Fruit fly (Drosophila melanogaster) whole organism, embryonic: Measurements from ENCODE around the gene Gart.

Experiments
- Adf1 ChIP-seq: fragments of 200-800 bp; sonication (Bioruptor generic); IDR thresholded peaks from 2 replicates; pipeline ENCODE4 v1.3.6; 2022; ENCODE audit warnings: missing biosample characterization, missing genetic modification characterization
- Antp ChIP-seq: fragments of 200-800 bp; sonication (Bioruptor generic); optimal IDR thresholded peaks from 3 replicates; lab custom pipeline; 2016; ENCODE audit warnings: missing biosample characterization, missing genetic modification characterization
- Atf6 ChIP-seq: fragments of 200-800 bp; sonication (Bioruptor generic); IDR thresholded peaks from 2 replicates; pipeline ENCODE4 v1.3.6; 2022; ENCODE audit warnings: missing biosample characterization, missing genetic modification characterization
- BEAF-32 ChIP-seq: fragments of 200-800 bp; sonication (Bioruptor generic); optimal IDR thresholded peaks from 3 replicates; lab custom pipeline; 2017; ENCODE audit warnings: missing biosample characterization, missing genetic modification characterization, mild to moderate bottlenecking, moderate library complexity, missing genetic modification reagents
- CG11085 ChIP-seq: fragments of 200-800 bp; sonication (Bioruptor generic); IDR thresholded peaks from 2 replicates; pipeline ENCODE4 v1.3.6; 2022; ENCODE audit warnings: missing biosample characterization, missing genetic modification characterization
- CG11398 ChIP-seq: fragments of 200-800 bp; sonication (Bioruptor generic); optimal IDR thresholded peaks from 2 replicates; lab custom pipeline; 2016; ENCODE audit warnings: missing biosample characterization, missing genetic modification characterization
- CG11696 ChIP-seq: fragments of 200-800 bp; sonication (Bioruptor generic); IDR thresholded peaks from 2 replicates; pipeline ENCODE4 v1.3.6; 2022; ENCODE audit warnings: missing biosample characterization, missing genetic modification characterization
- CG12769 ChIP-seq: fragments of 200-800 bp; sonication (Bioruptor generic); optimal IDR thresholded peaks from 2 replicates; lab custom pipeline; 2019; ENCODE audit warnings: missing biosample characterization, mild to moderate bottlenecking, missing genetic modification characterization, moderate library complexity
- CG13296 ChIP-seq: fragments of 200-800 bp; sonication (Bioruptor generic); optimal IDR thresholded peaks from 3 replicates; lab custom pipeline; 2018; ENCODE audit warnings: missing biosample characterization, mild to moderate bottlenecking, missing genetic modification characterization
- CG14860 ChIP-seq: fragments of 200-800 bp; sonication (Bioruptor generic); IDR thresholded peaks from 3 replicates; pipeline ENCODE4 v1.3.6; 2022; ENCODE audit warnings: missing biosample characterization, missing genetic modification characterization; ENCODE audit not compliant: partially characterized antibody
- CG14965 ChIP-seq: fragments of 200-800 bp; sonication (Bioruptor generic); optimal IDR thresholded peaks from 2 replicates; lab custom pipeline; 2016; ENCODE audit warnings: missing biosample characterization, missing genetic modification characterization, borderline replicate concordance
- CG16813 ChIP-seq: fragments of 200-800 bp; sonication (Bioruptor generic); IDR thresholded peaks from 3 replicates; pipeline ENCODE4 v1.3.6; 2022; ENCODE audit warnings: missing biosample characterization, missing genetic modification characterization; ENCODE audit not compliant: partially characterized antibody
- CG17912 ChIP-seq: fragments of 200-800 bp; sonication (Bioruptor generic); optimal IDR thresholded peaks from 2 replicates; lab custom pipeline; 2018; ENCODE audit warnings: missing biosample characterization, mild to moderate bottlenecking, missing genetic modification characterization
- CG2116 ChIP-seq: fragments of 200-800 bp; sonication (Bioruptor generic); optimal IDR thresholded peaks from 3 replicates; lab custom pipeline; 2018; ENCODE audit warnings: missing biosample characterization, mild to moderate bottlenecking, missing genetic modification characterization
- CG2120 ChIP-seq: fragments of 200-800 bp; sonication (Bioruptor generic); optimal IDR thresholded peaks from 3 replicates; lab custom pipeline; 2016; ENCODE audit warnings: missing biosample characterization, missing genetic modification characterization
- CG33557 ChIP-seq: fragments of 200-800 bp; sonication (Bioruptor generic); optimal IDR thresholded peaks from 2 replicates; lab custom pipeline; 2019; ENCODE audit warnings: missing biosample characterization, mild to moderate bottlenecking, missing genetic modification characterization, moderate library complexity
- CG34224 ChIP-seq: fragments of 200-800 bp; sonication (Bioruptor generic); IDR thresholded peaks from 3 replicates; pipeline ENCODE4 v1.3.6; 2022; ENCODE audit warnings: missing biosample characterization, missing genetic modification characterization; ENCODE audit not compliant: partially characterized antibody
- CG4730 ChIP-seq: fragments of 200-800 bp; sonication (Bioruptor generic); IDR thresholded peaks from 2 replicates; pipeline ENCODE4 v1.3.6; 2022; ENCODE audit warnings: missing biosample characterization, missing genetic modification characterization
- CG6175 ChIP-seq: fragments of 200-800 bp; sonication (Bioruptor generic); IDR thresholded peaks from 3 replicates; pipeline ENCODE4 v1.3.6; 2022; ENCODE audit warnings: missing biosample characterization, missing genetic modification characterization
- CG6683 ChIP-seq: fragments of 200-800 bp; sonication (Bioruptor generic); optimal IDR thresholded peaks from 2 replicates; lab custom pipeline; 2017; ENCODE audit warnings: missing biosample characterization, mild to moderate bottlenecking, missing genetic modification characterization, missing genetic modification reagents
- CG9437 ChIP-seq: fragments of 200-800 bp; sonication (Bioruptor generic); optimal IDR thresholded peaks from 2 replicates; lab custom pipeline; 2018; ENCODE audit warnings: missing biosample characterization, mild to moderate bottlenecking, missing genetic modification characterization
- CHES-1-like ChIP-seq: fragments of 200-800 bp; sonication (Bioruptor generic); optimal IDR thresholded peaks from 2 replicates; lab custom pipeline; 2016; ENCODE audit warnings: missing biosample characterization, missing genetic modification characterization
- Dp ChIP-seq: fragments of 200-800 bp; sonication (Bioruptor generic); optimal IDR thresholded peaks from 2 replicates; lab custom pipeline; 2018; ENCODE audit warnings: missing biosample characterization, mild to moderate bottlenecking, missing genetic modification characterization, moderate library complexity
- Eip74EF ChIP-seq, 2 experiments: fragments of 200-800 bp in 1 of 2; fragments of >200 bp in 1 of 2; sonication (Bioruptor generic) in 1 of 2; optimal IDR thresholded peaks; 2 replicates each; lab custom pipeline; 2017 to 2019; ENCODE audit warnings: missing biosample characterization in 2 of 2, missing genetic modification characterization in 2 of 2, mild to moderate bottlenecking in 1 of 2, moderate library complexity in 1 of 2
- Ets97D ChIP-seq: fragments of 200-800 bp; sonication (Bioruptor generic); optimal IDR thresholded peaks from 3 replicates; lab custom pipeline; 2016; ENCODE audit warnings: missing biosample characterization, missing genetic modification characterization
- GATAe ChIP-seq: fragments of 200-800 bp; sonication (Bioruptor generic); conservative IDR thresholded peaks from 2 replicates; pipeline ENCODE4 v1.3.6; 2022; ENCODE audit warnings: missing biosample characterization, missing genetic modification characterization
- HLH54F ChIP-seq: fragments of 200-800 bp; sonication (Bioruptor generic); optimal IDR thresholded peaks from 3 replicates; lab custom pipeline; 2016; ENCODE audit warnings: missing biosample characterization, missing genetic modification characterization
- HmgZ ChIP-seq: fragments of 200-800 bp; sonication (Bioruptor generic); optimal IDR thresholded peaks from 2 replicates; lab custom pipeline; 2018; ENCODE audit warnings: missing biosample characterization, mild to moderate bottlenecking, missing genetic modification characterization
- Hr39 ChIP-seq: fragments of >200 bp; optimal IDR thresholded peaks from 2 replicates; lab custom pipeline; 2017
- Jarid2 ChIP-seq: fragments of 200-800 bp; sonication (Bioruptor generic); optimal IDR thresholded peaks from 3 replicates; lab custom pipeline; 2017; ENCODE audit warnings: mild to moderate bottlenecking, missing biosample characterization, missing genetic modification reagents, missing genetic modification characterization
- Lhr ChIP-seq: fragments of 200-800 bp; sonication (Bioruptor generic); optimal IDR thresholded peaks from 3 replicates; lab custom pipeline; 2017; ENCODE audit warnings: mild to moderate bottlenecking, missing biosample characterization, missing genetic modification reagents, missing genetic modification characterization
- NC2β ChIP-seq: fragments of 200-800 bp; sonication (Bioruptor generic); optimal IDR thresholded peaks from 2 replicates; lab custom pipeline; 2016; ENCODE audit warnings: missing biosample characterization, missing genetic modification characterization
- Neu2 ChIP-seq: fragments of 200-800 bp; sonication (Bioruptor generic); optimal IDR thresholded peaks from 3 replicates; lab custom pipeline; 2016; ENCODE audit warnings: missing biosample characterization, missing genetic modification characterization, borderline replicate concordance
- Trl ChIP-seq, 3 experiments: fragments of >200 bp in 2 of 3; fragments of 200-800 bp in 1 of 3; sonication (Bioruptor generic) in 1 of 3; optimal IDR thresholded peaks; 2 replicates in 1 of 3; 3 replicates in 2 of 3; lab custom pipeline; 2016 to 2017; ENCODE audit warnings: missing biosample characterization in 1 of 3, missing genetic modification characterization in 1 of 3
- Xbp1 ChIP-seq: fragments of 200-800 bp; sonication (Bioruptor generic); optimal IDR thresholded peaks from 3 replicates; lab custom pipeline; 2016; ENCODE audit warnings: missing biosample characterization, mild to moderate bottlenecking, missing genetic modification characterization
- bbx ChIP-seq: fragments of 200-800 bp; sonication (Bioruptor generic); IDR thresholded peaks from 2 replicates; pipeline ENCODE4 v1.3.6; 2022; ENCODE audit warnings: missing biosample characterization, missing genetic modification characterization; ENCODE audit not compliant: partially characterized antibody
- ems ChIP-seq: fragments of 200-800 bp; sonication (Bioruptor generic); optimal IDR thresholded peaks from 3 replicates; lab custom pipeline; 2016; ENCODE audit warnings: missing biosample characterization, missing genetic modification characterization
- fd64A ChIP-seq: fragments of 200-800 bp; sonication (Bioruptor generic); optimal IDR thresholded peaks from 3 replicates; lab custom pipeline; 2018; ENCODE audit warnings: missing biosample characterization, mild to moderate bottlenecking, missing genetic modification characterization
- gce ChIP-seq: fragments of 200-800 bp; sonication (Bioruptor generic); IDR thresholded peaks from 3 replicates; pipeline ENCODE4 v1.3.6; 2022; ENCODE audit warnings: missing biosample characterization, missing genetic modification characterization
- gsb ChIP-seq: fragments of 200-800 bp; sonication (Bioruptor generic); IDR thresholded peaks from 2 replicates; pipeline ENCODE4 v1.3.6; 2022; ENCODE audit warnings: missing biosample characterization, missing genetic modification characterization
- ham ChIP-seq: fragments of 200-800 bp; sonication (Bioruptor generic); IDR thresholded peaks from 2 replicates; pipeline ENCODE4 v1.3.6; 2022; ENCODE audit warnings: missing biosample characterization, missing genetic modification characterization
- hbn ChIP-seq: fragments of 200-800 bp; sonication (Bioruptor generic); IDR thresholded peaks from 2 replicates; pipeline ENCODE4 v1.3.6; 2022; ENCODE audit warnings: missing biosample characterization, missing genetic modification characterization; ENCODE audit not compliant: partially characterized antibody
- jumu ChIP-seq: fragments of 200-800 bp; sonication (Bioruptor generic); optimal IDR thresholded peaks from 3 replicates; lab custom pipeline; 2016; ENCODE audit warnings: missing biosample characterization, missing genetic modification characterization
- kni ChIP-seq: fragments of 200-800 bp; sonication (Bioruptor generic); optimal IDR thresholded peaks from 3 replicates; lab custom pipeline; 2017; ENCODE audit warnings: mild to moderate bottlenecking, missing biosample characterization, missing genetic modification reagents, missing genetic modification characterization
- lmd ChIP-seq: fragments of 200-800 bp; sonication (Bioruptor generic); IDR thresholded peaks from 2 replicates; pipeline ENCODE4 v1.3.6; 2022; ENCODE audit warnings: missing biosample characterization, missing genetic modification characterization
- lola ChIP-seq, 3 experiments: fragments of >200 bp in 2 of 3; fragments of 200-800 bp in 1 of 3; sonication (Bioruptor generic) in 1 of 3; optimal IDR thresholded peaks; 2 replicates each; lab custom pipeline; 2017 to 2019; ENCODE audit warnings: missing biosample characterization in 3 of 3, missing genetic modification characterization in 3 of 3, mild to moderate bottlenecking in 1 of 3, moderate library complexity in 1 of 3
- nerfin-1 ChIP-seq: fragments of 200-800 bp; sonication (Bioruptor generic); optimal IDR thresholded peaks from 3 replicates; lab custom pipeline; 2019; ENCODE audit warnings: missing biosample characterization, mild to moderate bottlenecking, missing genetic modification characterization, moderate library complexity
- sob ChIP-seq: fragments of 200-800 bp; sonication (Bioruptor generic); IDR thresholded peaks from 2 replicates; pipeline ENCODE4 v1.3.6; 2022; ENCODE audit warnings: missing biosample characterization, missing genetic modification characterization
- sug ChIP-seq: fragments of 200-800 bp; optimal IDR thresholded peaks from 2 replicates; lab custom pipeline; 2019; ENCODE audit warnings: missing biosample characterization, mild to moderate bottlenecking, missing genetic modification characterization, moderate library complexity

Gart gene

DNA sequence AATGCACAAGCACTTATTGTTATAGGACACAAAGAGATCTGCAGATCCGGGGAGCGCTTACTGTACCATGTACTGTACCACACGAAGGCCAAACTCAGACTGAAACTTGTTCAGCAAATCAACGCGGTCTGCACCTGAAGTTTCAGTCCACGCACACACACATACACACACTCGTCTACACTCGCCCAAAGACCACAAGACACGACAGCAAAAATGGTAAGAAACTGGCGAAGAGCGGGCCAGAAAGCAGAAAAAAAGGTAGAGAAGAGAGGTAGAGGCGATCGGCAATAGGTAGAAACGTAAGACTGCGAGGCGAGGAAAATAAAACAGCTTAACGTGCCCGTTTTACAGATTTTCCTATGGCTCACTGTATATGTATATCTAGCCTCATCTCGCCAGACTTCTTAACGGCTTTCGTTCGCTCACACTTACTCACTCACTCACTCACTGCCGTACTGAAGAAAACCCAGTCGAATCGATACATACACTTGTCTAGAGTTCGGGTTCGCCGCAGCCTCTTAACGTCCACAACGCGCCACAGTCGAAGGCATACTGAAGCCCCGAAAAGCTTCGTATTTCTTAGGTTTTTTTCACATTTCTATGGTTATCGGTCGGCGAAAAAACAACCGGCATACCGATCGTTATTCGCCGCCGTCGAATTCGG lies 13.8 kb downstream of the Gart start, which contains the start of gene uif (continued):
- TF ChIP-seq lmd (no peak), CG4730 (no peak), GATAe (GFP tag; lab: Robert Waterston, UW) (no peak), Dp (GFP tag; lab: Kevin White, UChicago) (no peak), CG16813 (GFP tag; lab: Robert Waterston, UW) (no peak), Ets97D (GFP tag; lab: Kevin White, UChicago) (no peak), CG6683 (GFP tag; lab: Kevin White, UChicago) (no peak), HmgZ (no peak), Lhr (no peak), gce (GFP tag; lab: Robert Waterston, UW) (no peak), CG2116 (no peak), CG13296 (GFP tag; lab: Kevin White, UChicago) (no peak), Hr39 (lab: Kevin White, UChicago) (no peak), CG9437 (no peak), Trl (optimal IDR thresholded peaks at IDR 0.05; lab: Kevin White, UChicago) (peak in 1 of 2 experiments; percentile 46), Trl (GFP tag; optimal IDR thresholded peaks at IDR 0.05; lab: Kevin White, UChicago) (no peak), CG12769 (tag; lab: Kevin White, UChicago) (peak; percentile 91), Adf1 (no peak; the same call in 1 of the 2 replicates), CHES-1-like (GFP tag; lab: Kevin White, UChicago) (no peak), kni (GFP tag; lab: Kevin White, UChicago) (peak; percentile 95), CG2120 (GFP tag; lab: Kevin White, UChicago) (no peak), CG34224 (peak; percentile 37; the same call in 1 of the 3 replicates), ems (GFP tag; lab: Kevin White, UChicago) (no peak), gsb (no peak), CG6175 (GFP tag; lab: Robert Waterston, UW) (no peak), HLH54F (GFP tag; lab: Kevin White, UChicago) (no peak), CG17912 (GFP tag; lab: Kevin White, UChicago) (no peak), ham (GFP tag; lab: Robert Waterston, UW) (no peak), Neu2 (no peak), fd64A (GFP tag; lab: Kevin White, UChicago) (no peak), NC2β (GFP tag; lab: Kevin White, UChicago) (no peak), jumu (GFP tag; lab: Kevin White, UChicago) (no peak), CG33557 (no peak), CG11085 (GFP tag; lab: Robert Waterston, UW) (no peak), Eip74EF (GFP tag; optimal IDR thresholded peaks at IDR 0.05; lab: Kevin White, UChicago) (no peak), Xbp1 (GFP tag; lab: Kevin White, UChicago) (no peak), nerfin-1 (tag; lab: Kevin White, UChicago) (no peak), Atf6 (GFP tag; lab: Robert Waterston, UW) (no peak), sug (tag; lab: Kevin White, UChicago) (no peak), BEAF-32 (no peak), CG14965 (GFP tag; lab: Kevin White, UChicago) (no peak), sob (GFP tag; lab: Robert Waterston, UW) (no peak), CG11696 (GFP tag; lab: Robert Waterston, UW) (no peak), lola (GFP tag; optimal IDR thresholded peaks at IDR 0.05; lab: Kevin White, UChicago) (no peak), Antp (no peak), Jarid2 (GFP tag; lab: Kevin White, UChicago) (peak; percentile 77), CG11398 (GFP tag; lab: Kevin White, UChicago) (no peak), CG14860 (GFP tag; lab: Robert Waterston, UW) (no peak), bbx (GFP tag; lab: Robert Waterston, UW) (0 out of 2 replicates have a peak, but pooled peaks have one; percentile 26), hbn (GFP tag; lab: Robert Waterston, UW) (0 out of 2 replicates have a peak, but pooled peaks have one; percentile 21)
